Worm (Caenorhabditis elegans): ENCODE measurements around the gene T12G3.6.

The T12G3.6 gene

DNA sequence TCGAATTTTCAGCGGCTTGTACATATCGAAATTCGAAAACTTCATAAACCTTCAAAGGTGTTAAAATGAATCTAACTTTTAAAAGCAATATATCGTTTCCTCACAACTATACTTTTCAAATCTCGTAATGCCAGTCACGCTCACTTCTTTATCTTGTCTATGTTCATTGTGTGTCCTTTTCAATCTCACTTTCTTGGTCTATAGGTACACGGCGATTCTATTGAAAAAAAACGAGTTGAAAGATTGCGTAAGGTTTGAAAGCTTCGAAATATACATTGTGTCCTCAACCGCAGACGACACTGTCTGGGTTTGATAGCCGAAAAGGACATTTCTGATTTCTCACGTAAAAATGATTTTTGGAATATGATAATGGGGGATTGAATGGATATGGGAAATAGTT is 12.2 kb downstream of the T12G3.6 start:
- TF ChIP-seq F39B2.1 (GFP tag; IDR thresholded peaks at IDR 0.05), result no peak
- no peak for TF ChIP-seq ekl-4 (GFP tag; IDR thresholded peaks at IDR 0.05)
- no peak for TF ChIP-seq Y95B8A.8 (GFP tag; IDR thresholded peaks at IDR 0.05)
- no peak for TF ChIP-seq hsf-1 (GFP tag; IDR thresholded peaks at IDR 0.05)
- no peak for TF ChIP-seq F33H1.4 (GFP tag; IDR thresholded peaks at IDR 0.05)
- no peak for TF ChIP-seq F57C9.4 (tag; optimal IDR thresholded peaks at IDR 0.05)
- TF ChIP-seq zim-3 (tag; optimal IDR thresholded peaks at IDR 0.05), result no peak
- no peak for TF ChIP-seq rcor-1 (GFP tag; IDR thresholded peaks at IDR 0.05)
- TF ChIP-seq bed-1 (GFP tag; IDR thresholded peaks at IDR 0.05), result no peak
- TF ChIP-seq gei-17 (GFP tag; optimal IDR thresholded peaks at IDR 0.05), result no peak
- TF ChIP-seq xnd-1 (tag; optimal IDR thresholded peaks at IDR 0.05), result no peak
- no peak for TF ChIP-seq mcd-1 (GFP tag; IDR thresholded peaks at IDR 0.05)

ce11 chrIV:12015586-12015985 is 15.5 kb downstream of the T12G3.6 start, which contains the start of gene lips-6:
Gene lips-6, minus strand, starts transcription at chrIV:12015686.
- no peak for TF ChIP-seq K12H6.12 (tag; optimal IDR thresholded peaks at IDR 0.05)
- no peak for TF ChIP-seq lir-1 (GFP tag; conservative IDR thresholded peaks at IDR 0.05)
- TF ChIP-seq pha-4 (tag; optimal IDR thresholded peaks at IDR 0.05), result no peak
- no peak for TF ChIP-seq C17E4.6 (GFP tag; IDR thresholded peaks at IDR 0.05)
- no peak for TF ChIP-seq madf-8 (GFP tag; conservative IDR thresholded peaks at IDR 0.05)
- no peak for TF ChIP-seq zim-3 (tag; optimal IDR thresholded peaks at IDR 0.05)
- no peak for TF ChIP-seq efl-1 (GFP tag; optimal IDR thresholded peaks at IDR 0.05)
- no peak for TF ChIP-seq ztf-28 (GFP tag; IDR thresholded peaks at IDR 0.05)
- no peak for TF ChIP-seq nhr-80 (tag; optimal IDR thresholded peaks at IDR 0.05)
- no peak for TF ChIP-seq dox-1 (GFP tag; IDR thresholded peaks at IDR 0.05)
- TF ChIP-seq ceh-79 (tag; optimal IDR thresholded peaks at IDR 0.05), result no peak
- TF ChIP-seq aptf-2 (GFP tag; conservative IDR thresholded peaks at IDR 0.05), result no peak
- TF ChIP-seq F22D6.2 (tag; optimal IDR thresholded peaks at IDR 0.05), result no peak
- TF ChIP-seq mel-28 (tag; optimal IDR thresholded peaks at IDR 0.05; ENCODE audit: borderline replicate concordance), result no peak

DNA sequence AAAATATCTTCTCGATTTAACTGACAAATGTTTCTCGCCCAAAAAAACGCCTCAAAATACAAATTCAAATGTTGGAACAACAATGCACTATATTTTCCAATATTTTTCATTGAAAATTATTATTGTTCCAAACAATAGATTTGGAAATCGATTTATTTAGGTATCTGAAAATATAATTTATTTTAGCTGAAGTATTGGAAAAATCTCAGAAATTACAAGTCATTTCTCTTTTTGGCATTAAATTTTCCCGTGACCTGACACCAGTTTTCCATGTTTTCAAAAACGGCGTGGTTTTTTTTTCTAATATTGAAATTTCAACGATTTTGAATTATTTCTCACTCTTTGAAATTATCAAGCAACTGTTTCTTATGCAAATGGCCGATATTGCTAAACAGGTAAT is 18.0 kb downstream of the T12G3.6 start, which contains the start of gene spe-17:
Gene spe-17 (plus strand): TSS at position 301 of the 400 bp plus-strand sequence.
- TF ChIP-seq rec-8 (tag; optimal IDR thresholded peaks at IDR 0.05) (no peak), xnd-1 (tag; optimal IDR thresholded peaks at IDR 0.05) (no peak)

- peak; percentile 4 for TF ChIP-seq K12H6.12 (tag; optimal IDR thresholded peaks at IDR 0.05)
- no peak for TF ChIP-seq snpc-1.1 (tag; optimal IDR thresholded peaks at IDR 0.05; ENCODE audit: insufficient read depth)
- TF ChIP-seq hmg-1.2 (GFP tag; IDR thresholded peaks at IDR 0.05), result peak; percentile 85
- TF ChIP-seq F57C9.4 (tag; optimal IDR thresholded peaks at IDR 0.05), result no peak
- no peak for TF ChIP-seq ceh-27 (GFP tag; optimal IDR thresholded peaks at IDR 0.05)
- peak; percentile 93 for TF ChIP-seq zfh-2 (GFP tag; conservative IDR thresholded peaks at IDR 0.05)
- no peak for TF ChIP-seq lag-1 (GFP tag; IDR thresholded peaks at IDR 0.05)
- no peak for TF ChIP-seq ets-4 (GFP tag; optimal IDR thresholded peaks at IDR 0.05)
- no peak for TF ChIP-seq ceh-58 (GFP tag; IDR thresholded peaks at IDR 0.05)
These were observed 18.6 kb downstream of the T12G3.6 start for ce11 chrIV:12012439-12013003.
